Fruit fly (Drosophila melanogaster) whole organism, wandering third instar larva: ENCODE results near the gene RhoGAP100F.

Experiments
- Dif ChIP-seq: fragments of 200-275, 200-300 bp; sonication (Bioruptor generic); optimal IDR thresholded peaks from 2 replicates; lab custom pipeline; 2018; ENCODE audit warnings: missing biosample characterization, missing genetic modification characterization; ENCODE audit not compliant: partially characterized antibody
- brk ChIP-seq: fragments of 200-800 bp; sonication (Bioruptor generic); optimal IDR thresholded peaks from 2 replicates; lab custom pipeline; 2016; ENCODE audit warnings: missing biosample characterization, mild to moderate bottlenecking, missing genetic modification characterization
- dl ChIP-seq, 2 experiments: fragments of 175-275, 200-275 bp in 1 of 2; fragments of 200-275 bp in 1 of 2; sonication (Bioruptor generic); optimal IDR thresholded peaks; lab custom pipeline; 2018; ENCODE audit warnings: mild to moderate bottlenecking in 2 of 2, missing biosample characterization in 2 of 2, missing genetic modification characterization in 2 of 2, moderate library complexity in 2 of 2; ENCODE audit not compliant: partially characterized antibody in 2 of 2, insufficient read depth in 1 of 2
- usp ChIP-seq: fragments of >200 bp; optimal IDR thresholded peaks from 2 replicates; lab custom pipeline; 2017; ENCODE audit warnings: missing biosample characterization, missing genetic modification characterization

DNA sequence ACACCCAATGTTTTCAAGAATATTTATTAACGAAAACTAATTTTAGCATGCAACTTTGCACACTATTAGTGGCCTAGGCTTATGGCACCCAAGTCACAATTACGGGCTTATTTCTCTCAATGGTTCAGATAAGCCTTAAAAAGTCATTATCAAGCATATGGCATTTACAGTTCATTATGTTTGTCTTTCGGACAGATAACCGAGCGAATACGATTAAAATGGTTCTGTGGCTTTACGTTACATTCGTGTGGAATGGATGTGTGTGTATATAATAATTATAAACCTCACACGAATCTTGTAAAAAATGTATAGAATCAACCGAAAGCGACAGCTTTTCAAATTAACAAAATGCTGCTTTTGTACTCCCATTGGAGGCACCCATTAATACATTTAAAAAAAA lies 3.8 kb upstream of the RhoGAP100F start:
- TF ChIP-seq Dif (GFP tag; lab: Kevin White, UChicago) = no peak
- no peak for TF ChIP-seq usp (GFP tag; lab: Kevin White, UChicago)
- TF ChIP-seq dl (GFP tag; optimal IDR thresholded peaks at IDR 0.05; lab: Kevin White, UChicago; ENCODE audit: insufficient read depth in 1 of 2, partially characterized antibody in 2 of 2) = no peak
- TF ChIP-seq brk (GFP tag; lab: Kevin White, UChicago) = no peak
